Worm (Caenorhabditis elegans): Measurements from ENCODE around the gene mup-2.

Gene mup-2

ce11 chrX:6369717-6370116 lies 40.3 kb downstream of the mup-2 start, which contains the start of gene C03B1.2:
Gene C03B1.2 (plus strand): TSS chrX:6370017.
- TF ChIP-seq ceh-16 (tag; optimal IDR thresholded peaks at IDR 0.05) (no peak), elt-3 (tag; optimal IDR thresholded peaks at IDR 0.05) (no peak), alr-1 (tag; optimal IDR thresholded peaks at IDR 0.05) (no peak), Y55F3AM.14 (GFP tag; optimal IDR thresholded peaks at IDR 0.05) (no peak), C34F6.9 (tag; optimal IDR thresholded peaks at IDR 0.05) (no peak)

- TF ChIP-seq crh-2 (tag; optimal IDR thresholded peaks at IDR 0.05): no peak
- no peak for TF ChIP-seq unc-62 (GFP tag; optimal IDR thresholded peaks at IDR 0.05)
- no peak for TF ChIP-seq nhr-10 (tag; optimal IDR thresholded peaks at IDR 0.05)
- TF ChIP-seq nhr-21 (tag; optimal IDR thresholded peaks at IDR 0.05): no peak
- no peak for TF ChIP-seq nhr-6 (tag; optimal IDR thresholded peaks at IDR 0.05)
- no peak for TF ChIP-seq unc-55 (GFP tag; optimal IDR thresholded peaks at IDR 0.05)
- no peak for TF ChIP-seq ZK546.5 (tag; optimal IDR thresholded peaks at IDR 0.05)
- TF ChIP-seq dmd-4 (tag; optimal IDR thresholded peaks at IDR 0.05): no peak
- no peak for TF ChIP-seq alr-1 (tag; optimal IDR thresholded peaks at IDR 0.05)
- no peak for TF ChIP-seq Y55F3AM.14 (GFP tag; optimal IDR thresholded peaks at IDR 0.05)
- TF ChIP-seq aly-2 (tag; optimal IDR thresholded peaks at IDR 0.05): no peak
- TF ChIP-seq nhr-23 (tag; optimal IDR thresholded peaks at IDR 0.05): no peak
- TF ChIP-seq C34F6.9 (tag; optimal IDR thresholded peaks at IDR 0.05): no peak
- TF ChIP-seq nhr-25 (tag; optimal IDR thresholded peaks at IDR 0.05): no peak
- no peak for TF ChIP-seq ceh-82 (tag; optimal IDR thresholded peaks at IDR 0.05)
- no peak for TF ChIP-seq nhr-77 (tag; optimal IDR thresholded peaks at IDR 0.05)
These were observed 44.3 kb downstream of the mup-2 start, which contains the start of gene C03B1.3 for ce11 chrX:6365715-6366114. Gene C03B1.3 (plus strand): TSS chrX:6366015.

- no peak for TF ChIP-seq lin-13 (GFP tag; optimal IDR thresholded peaks at IDR 0.05)
- no peak for TF ChIP-seq R02D3.7 (tag; optimal IDR thresholded peaks at IDR 0.05)
- TF ChIP-seq ztf-11 (tag; optimal IDR thresholded peaks at IDR 0.05): no peak
- no peak for TF ChIP-seq nhr-12 (tag; optimal IDR thresholded peaks at IDR 0.05)
- no peak for TF ChIP-seq elt-1 (tag; optimal IDR thresholded peaks at IDR 0.05)
- TF ChIP-seq mab-5 (tag; optimal IDR thresholded peaks at IDR 0.05): no peak
- no peak for TF ChIP-seq nhr-6 (tag; optimal IDR thresholded peaks at IDR 0.05)
- no peak for TF ChIP-seq nhr-77 (tag; optimal IDR thresholded peaks at IDR 0.05)
- no peak for TF ChIP-seq ama-1 (optimal IDR thresholded peaks at IDR 0.05)
- no peak for TF ChIP-seq skn-1 (tag; optimal IDR thresholded peaks at IDR 0.05)
- no peak for TF ChIP-seq dmd-4 (tag; optimal IDR thresholded peaks at IDR 0.05)
- no peak for TF ChIP-seq unc-39 (tag; optimal IDR thresholded peaks at IDR 0.05)
- no peak for TF ChIP-seq elt-3 (tag; optimal IDR thresholded peaks at IDR 0.05)
- TF ChIP-seq C34F6.9 (tag; optimal IDR thresholded peaks at IDR 0.05): no peak
- TF ChIP-seq lin-39 (tag; optimal IDR thresholded peaks at IDR 0.05): no peak
- TF ChIP-seq mbf-1 (tag; optimal IDR thresholded peaks at IDR 0.05): no peak
- TF ChIP-seq nhr-11 (tag; optimal IDR thresholded peaks at IDR 0.05): no peak
- TF ChIP-seq crh-2 (tag; optimal IDR thresholded peaks at IDR 0.05): no peak
These were observed 45.8 kb downstream of the mup-2 start, which contains the start of gene C03B1.4 for ce11 chrX:6364196-6364595. Gene C03B1.4 (plus strand): TSS chrX:6364496.

- TF ChIP-seq nhr-23 (tag; optimal IDR thresholded peaks at IDR 0.05): no peak
- TF ChIP-seq mab-5 (tag; optimal IDR thresholded peaks at IDR 0.05): no peak
- no peak for TF ChIP-seq nhr-25 (tag; optimal IDR thresholded peaks at IDR 0.05)
- no peak for TF ChIP-seq nhr-129 (tag; optimal IDR thresholded peaks at IDR 0.05)
- no peak for TF ChIP-seq elt-1 (tag; optimal IDR thresholded peaks at IDR 0.05)
- TF ChIP-seq sem-4 (tag; optimal IDR thresholded peaks at IDR 0.05): no peak
- TF ChIP-seq mdl-1 (tag; optimal IDR thresholded peaks at IDR 0.05): no peak
- TF ChIP-seq unc-39 (tag; optimal IDR thresholded peaks at IDR 0.05): no peak
- TF ChIP-seq ama-1 (optimal IDR thresholded peaks at IDR 0.05): no peak
- no peak for TF ChIP-seq nhr-11 (tag; optimal IDR thresholded peaks at IDR 0.05)
- TF ChIP-seq R02D3.7 (tag; optimal IDR thresholded peaks at IDR 0.05): no peak
- no peak for TF ChIP-seq nhr-77 (tag; optimal IDR thresholded peaks at IDR 0.05)
- no peak for TF ChIP-seq egl-27 (tag; optimal IDR thresholded peaks at IDR 0.05)
- TF ChIP-seq Y55F3AM.14 (GFP tag; optimal IDR thresholded peaks at IDR 0.05): no peak
- no peak for TF ChIP-seq ztf-1 (GFP tag; conservative IDR thresholded peaks at IDR 0.05)
- TF ChIP-seq unc-62 (GFP tag; optimal IDR thresholded peaks at IDR 0.05): no peak
- TF ChIP-seq dmd-4 (tag; optimal IDR thresholded peaks at IDR 0.05): no peak
- no peak for TF ChIP-seq mbf-1 (tag; optimal IDR thresholded peaks at IDR 0.05)
- no peak for TF ChIP-seq C34F6.9 (tag; optimal IDR thresholded peaks at IDR 0.05)
These were observed 49.4 kb downstream of the mup-2 start, which contains the start of gene C03B1.14 for ce11 chrX:6360658-6361057. Gene C03B1.14 (minus strand): TSS chrX:6360758.

ce11 chrX:6360077-6360476 lies 50.0 kb downstream of the mup-2 start:
- TF ChIP-seq ceh-16 (tag; optimal IDR thresholded peaks at IDR 0.05): no peak
